Fruit fly (Drosophila melanogaster) whole organism, embryonic: ENCODE measurements around the gene RapGAP1.

Source experiments
- ATbp ChIP-seq: fragments of 200-800 bp; sonication (Bioruptor generic); optimal IDR thresholded peaks from 2 replicates; lab custom pipeline; 2017; ENCODE audit warnings: missing biosample characterization, mild to moderate bottlenecking, missing genetic modification characterization, missing genetic modification reagents
- Aef1 ChIP-seq: fragments of 200-800 bp; sonication (Bioruptor generic); IDR thresholded peaks from 3 replicates; pipeline ENCODE4 v1.3.6; 2022; ENCODE audit warnings: missing biosample characterization, missing genetic modification characterization
- Asciz ChIP-seq: fragments of 200-800 bp; sonication (Bioruptor generic); optimal IDR thresholded peaks from 2 replicates; lab custom pipeline; 2017; ENCODE audit warnings: missing biosample characterization, mild to moderate bottlenecking, missing genetic modification characterization, missing genetic modification reagents
- CG10979 ChIP-seq: fragments of 200-800 bp; sonication (Bioruptor generic); optimal IDR thresholded peaks from 2 replicates; lab custom pipeline; 2018; ENCODE audit warnings: missing biosample characterization, mild to moderate bottlenecking, missing genetic modification characterization, moderate library complexity
- CG12155 ChIP-seq: fragments of 200-800 bp; sonication (Bioruptor generic); optimal IDR thresholded peaks from 3 replicates; lab custom pipeline; 2016; ENCODE audit warnings: missing biosample characterization, missing genetic modification characterization
- CG13775 ChIP-seq: fragments of 200-800 bp; sonication (Bioruptor generic); optimal IDR thresholded peaks from 3 replicates; lab custom pipeline; 2017; ENCODE audit warnings: missing biosample characterization, mild to moderate bottlenecking, missing genetic modification characterization
- CG14050 ChIP-seq: fragments of 200-800 bp; sonication (Bioruptor generic); IDR thresholded peaks from 3 replicates; pipeline ENCODE4 v1.3.6; 2022; ENCODE audit warnings: missing biosample characterization, missing genetic modification characterization
- CG14710 ChIP-seq: fragments of 200-800 bp; sonication (Bioruptor generic); optimal IDR thresholded peaks from 3 replicates; lab custom pipeline; 2019; ENCODE audit warnings: missing biosample characterization, mild to moderate bottlenecking, missing genetic modification characterization, moderate library complexity
- CG17359 ChIP-seq: fragments of 200-800 bp; sonication (Bioruptor generic); optimal IDR thresholded peaks from 3 replicates; lab custom pipeline; 2018; ENCODE audit warnings: missing biosample characterization, mild to moderate bottlenecking, missing genetic modification characterization, moderate library complexity
- CG1792 ChIP-seq: fragments of 200-800 bp; sonication (Bioruptor generic); optimal IDR thresholded peaks from 2 replicates; lab custom pipeline; 2016; ENCODE audit warnings: missing biosample characterization, missing genetic modification characterization
- CG18599 ChIP-seq: fragments of 200-800 bp; sonication (Bioruptor generic); optimal IDR thresholded peaks from 3 replicates; lab custom pipeline; 2017; ENCODE audit warnings: missing biosample characterization, missing genetic modification characterization, mild to moderate bottlenecking, moderate library complexity, missing genetic modification reagents
- CG18619 ChIP-seq: fragments of 200-800 bp; sonication (Bioruptor generic); optimal IDR thresholded peaks from 3 replicates; lab custom pipeline; 2017; ENCODE audit warnings: missing biosample characterization, mild to moderate bottlenecking, missing genetic modification characterization
- CG2120 ChIP-seq: fragments of 200-800 bp; sonication (Bioruptor generic); optimal IDR thresholded peaks from 3 replicates; lab custom pipeline; 2016; ENCODE audit warnings: missing biosample characterization, missing genetic modification characterization
- CG31224 ChIP-seq: fragments of 200-800 bp; sonication (Bioruptor generic); IDR thresholded peaks from 2 replicates; pipeline ENCODE4 v1.3.6; 2022; ENCODE audit warnings: missing biosample characterization, missing genetic modification characterization
- CG31365 ChIP-seq: fragments of 200-800 bp; sonication (Bioruptor generic); optimal IDR thresholded peaks from 2 replicates; lab custom pipeline; 2018; ENCODE audit warnings: missing biosample characterization, mild to moderate bottlenecking, missing genetic modification characterization
- CG31441 ChIP-seq: fragments of 200-800 bp; sonication (Bioruptor generic); IDR thresholded peaks from 2 replicates; pipeline ENCODE4 v1.3.6; 2022; ENCODE audit warnings: missing biosample characterization, missing genetic modification characterization
- CG3163 ChIP-seq: fragments of 200-800 bp; sonication (Bioruptor generic); optimal IDR thresholded peaks from 3 replicates; lab custom pipeline; 2016; ENCODE audit warnings: missing biosample characterization, missing genetic modification characterization
- CG3281 ChIP-seq: fragments of 200-800 bp; sonication (Bioruptor generic); optimal IDR thresholded peaks from 3 replicates; lab custom pipeline; 2017; ENCODE audit warnings: missing biosample characterization, mild to moderate bottlenecking, missing genetic modification characterization
- CG34376 ChIP-seq: fragments of 200-800 bp; sonication (Bioruptor generic); optimal IDR thresholded peaks from 2 replicates; lab custom pipeline; 2018; ENCODE audit warnings: missing biosample characterization, mild to moderate bottlenecking, missing genetic modification characterization
- CG3838 ChIP-seq: fragments of 200-800 bp; sonication (Bioruptor generic); optimal IDR thresholded peaks from 3 replicates; lab custom pipeline; 2016; ENCODE audit warnings: missing biosample characterization, missing genetic modification characterization
- CG6254 ChIP-seq: fragments of 200-800 bp; sonication (Bioruptor generic); optimal IDR thresholded peaks from 3 replicates; lab custom pipeline; 2017; ENCODE audit warnings: mild to moderate bottlenecking, missing biosample characterization, missing genetic modification reagents, missing genetic modification characterization
- CG8388 ChIP-seq: fragments of 200-800 bp; sonication (Bioruptor generic); optimal IDR thresholded peaks from 2 replicates; lab custom pipeline; 2019; ENCODE audit warnings: missing biosample characterization, mild to moderate bottlenecking, missing genetic modification characterization, moderate library complexity
- CG9437 ChIP-seq: fragments of 200-800 bp; sonication (Bioruptor generic); optimal IDR thresholded peaks from 2 replicates; lab custom pipeline; 2018; ENCODE audit warnings: missing biosample characterization, mild to moderate bottlenecking, missing genetic modification characterization
- CTCF ChIP-seq: fragments of 200-800 bp; sonication (Bioruptor generic); optimal IDR thresholded peaks from 2 replicates; lab custom pipeline; 2017; ENCODE audit warnings: missing biosample characterization, mild to moderate bottlenecking, missing genetic modification characterization, moderate library complexity
- Chrac-16 ChIP-seq: fragments of 200-800 bp; sonication (Bioruptor generic); optimal IDR thresholded peaks from 3 replicates; lab custom pipeline; 2016; ENCODE audit warnings: missing biosample characterization, missing genetic modification characterization
- Doc3 ChIP-seq: fragments of 200-800 bp; sonication (Bioruptor generic); IDR thresholded peaks from 3 replicates; pipeline ENCODE4 v1.3.6; 2022; ENCODE audit warnings: missing biosample characterization, missing genetic modification characterization; ENCODE audit not compliant: partially characterized antibody
- Hey ChIP-seq: fragments of 200-800 bp; sonication (Bioruptor generic); optimal IDR thresholded peaks from 3 replicates; lab custom pipeline; 2018; ENCODE audit warnings: missing biosample characterization, mild to moderate bottlenecking, missing genetic modification characterization
- Jarid2 ChIP-seq: fragments of 200-800 bp; sonication (Bioruptor generic); optimal IDR thresholded peaks from 3 replicates; lab custom pipeline; 2017; ENCODE audit warnings: mild to moderate bottlenecking, missing biosample characterization, missing genetic modification reagents, missing genetic modification characterization
- Lpt ChIP-seq: fragments of >200 bp; optimal IDR thresholded peaks from 2 replicates; lab custom pipeline; 2018; ENCODE audit warnings: missing biosample characterization, missing genetic modification characterization
- Optix ChIP-seq: fragments of 200-800 bp; sonication (Bioruptor generic); IDR thresholded peaks from 3 replicates; pipeline ENCODE4 v1.3.6; 2022; ENCODE audit warnings: missing biosample characterization, missing genetic modification characterization
- Pdp1 ChIP-seq, 2 experiments: fragments of 200-800 bp; sonication (Bioruptor generic); optimal IDR thresholded peaks; 3 replicates each; lab custom pipeline; 2016; ENCODE audit warnings: missing biosample characterization in 2 of 2, missing genetic modification characterization in 2 of 2, mild to moderate bottlenecking in 1 of 2, moderate library complexity in 1 of 2
- az2 ChIP-seq: fragments of 200-800 bp; sonication (Bioruptor generic); optimal IDR thresholded peaks from 3 replicates; lab custom pipeline; 2016; ENCODE audit warnings: missing biosample characterization, missing genetic modification characterization
- cas ChIP-seq: fragments of 200-800 bp; sonication (Bioruptor generic); IDR thresholded peaks from 2 replicates; pipeline ENCODE4 v1.3.6; 2022; ENCODE audit warnings: missing biosample characterization, missing genetic modification characterization
- dysf ChIP-seq: fragments of 200-800 bp; sonication (Bioruptor generic); IDR thresholded peaks from 3 replicates; pipeline ENCODE4 v1.3.6; 2022; ENCODE audit warnings: missing biosample characterization, missing genetic modification characterization
- en ChIP-seq: fragments of 200-800 bp; sonication (Bioruptor generic); optimal IDR thresholded peaks from 2 replicates; lab custom pipeline; 2016; ENCODE audit warnings: missing biosample characterization, missing genetic modification characterization
- fd3F ChIP-seq: fragments of 200-800 bp; sonication (Bioruptor generic); optimal IDR thresholded peaks from 2 replicates; lab custom pipeline; 2018; ENCODE audit warnings: missing biosample characterization, mild to moderate bottlenecking, missing genetic modification characterization, moderate library complexity
- gcm ChIP-seq: fragments of 200-800 bp; sonication (Bioruptor generic); optimal IDR thresholded peaks from 2 replicates; lab custom pipeline; 2019; ENCODE audit warnings: missing biosample characterization, mild to moderate bottlenecking, missing genetic modification characterization, moderate library complexity
- gem ChIP-seq: fragments of 200-800 bp; sonication (Bioruptor generic); optimal IDR thresholded peaks from 2 replicates; lab custom pipeline; 2019; ENCODE audit warnings: missing biosample characterization, mild to moderate bottlenecking, missing genetic modification characterization, moderate library complexity
- kah ChIP-seq: fragments of 200-800 bp; sonication (Bioruptor generic); optimal IDR thresholded peaks from 2 replicates; lab custom pipeline; 2018; ENCODE audit warnings: missing biosample characterization, mild to moderate bottlenecking, missing genetic modification characterization
- lmd ChIP-seq: fragments of 200-800 bp; sonication (Bioruptor generic); IDR thresholded peaks from 2 replicates; pipeline ENCODE4 v1.3.6; 2022; ENCODE audit warnings: missing biosample characterization, missing genetic modification characterization
- mam ChIP-seq: fragments of 200-800 bp; sonication (Bioruptor generic); optimal IDR thresholded peaks from 3 replicates; lab custom pipeline; 2016; ENCODE audit warnings: missing biosample characterization, missing genetic modification characterization
- peb ChIP-seq: fragments of 200-800 bp; sonication (Bioruptor generic); IDR thresholded peaks from 2 replicates; pipeline ENCODE4 v1.3.6; 2022; ENCODE audit warnings: missing biosample characterization, missing genetic modification characterization
- pzg ChIP-seq: fragments of 200-800 bp; sonication (Bioruptor generic); optimal IDR thresholded peaks from 3 replicates; lab custom pipeline; 2018; ENCODE audit warnings: missing biosample characterization, mild to moderate bottlenecking, missing genetic modification characterization, moderate library complexity
- scrt ChIP-seq: fragments of 200-800 bp; sonication (Bioruptor generic); optimal IDR thresholded peaks from 2 replicates; lab custom pipeline; 2018; ENCODE audit warnings: missing biosample characterization, mild to moderate bottlenecking, missing genetic modification characterization, moderate library complexity
- sd ChIP-seq: fragments of 200-800 bp; sonication (Bioruptor generic); optimal IDR thresholded peaks from 3 replicates; lab custom pipeline; 2018; ENCODE audit warnings: missing biosample characterization, mild to moderate bottlenecking, missing genetic modification characterization, moderate library complexity
- sens-2 ChIP-seq: fragments of 200-800 bp; sonication (Bioruptor generic); IDR thresholded peaks from 2 replicates; pipeline ENCODE4 v1.3.6; 2022; ENCODE audit warnings: missing biosample characterization, missing genetic modification characterization
- unpg ChIP-seq: fragments of 200-800 bp; sonication (Bioruptor generic); optimal IDR thresholded peaks from 3 replicates; lab custom pipeline; 2018; ENCODE audit warnings: missing biosample characterization, mild to moderate bottlenecking, missing genetic modification characterization, moderate library complexity
- yki ChIP-seq: fragments of >200 bp; optimal IDR thresholded peaks from 3 replicates; lab custom pipeline; 2018
- zfh2 ChIP-seq: fragments of 200-800 bp; sonication (Bioruptor generic); optimal IDR thresholded peaks from 2 replicates; lab custom pipeline; 2016; ENCODE audit warnings: missing biosample characterization, missing genetic modification characterization

Gene RapGAP1

DNA sequence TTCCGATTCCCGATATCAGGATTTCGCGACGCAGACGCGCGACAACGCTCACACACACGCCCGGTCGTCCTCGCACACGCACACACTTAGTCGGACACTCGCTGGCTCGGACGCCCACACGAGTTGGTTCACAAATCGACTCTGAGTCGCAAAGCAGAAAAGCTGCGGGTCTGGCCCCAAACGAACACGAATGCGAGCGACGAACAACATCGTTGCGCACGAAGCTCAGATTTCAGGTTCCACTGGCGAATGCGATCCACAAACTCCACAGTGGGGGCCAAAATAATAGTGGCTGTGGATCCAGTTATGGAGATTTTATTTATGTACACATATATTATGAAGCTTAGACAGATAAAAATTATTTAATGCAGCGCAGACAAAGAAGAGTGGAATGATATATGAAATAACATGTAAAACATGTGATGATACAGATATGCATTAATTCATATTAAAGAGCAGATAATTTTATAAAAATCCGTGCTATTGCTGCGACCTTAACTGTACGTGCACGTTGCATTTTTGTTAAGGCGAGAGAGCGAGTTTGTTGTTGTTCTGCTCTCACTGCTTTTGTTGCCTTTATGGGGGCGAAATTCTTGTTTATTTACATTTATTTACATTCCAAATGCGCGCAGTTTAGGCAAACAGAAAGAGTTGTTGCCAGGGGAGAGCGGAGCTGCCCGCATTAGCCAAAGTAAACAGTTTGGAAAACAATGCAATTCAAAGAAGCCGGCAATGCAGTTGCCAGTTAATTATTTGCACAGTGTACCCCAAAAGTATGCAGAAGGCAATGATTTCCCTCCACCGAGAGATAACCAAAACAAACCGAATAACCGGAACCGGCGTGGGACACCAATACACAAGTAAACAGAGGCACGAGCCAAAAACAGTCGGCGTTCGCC lies 2.1 kb downstream of the RapGAP1 start (continued):
- TF ChIP-seq lmd (GFP tag; lab: Robert Waterston, UW) (peak; percentile 86), peb (GFP tag; lab: Robert Waterston, UW) (peak; percentile 76), Optix (GFP tag; lab: Robert Waterston, UW) (peak; percentile 54; the same call in 1 of the 3 replicates), Chrac-16 (GFP tag; lab: Kevin White, UChicago) (no peak), Aef1 (GFP tag; lab: Robert Waterston, UW) (peak; percentile 47; the same call in 1 of the 3 replicates), dysf (GFP tag; lab: Robert Waterston, UW) (peak; percentile 86), sens-2 (GFP tag; lab: Robert Waterston, UW) (peak; percentile 60), zfh2 (GFP tag; lab: Kevin White, UChicago) (no peak), CG9437 (peak; percentile 5), CG14710 (tag; lab: Kevin White, UChicago) (peak; percentile 92), CG8388 (GFP tag; lab: Kevin White, UChicago) (peak; percentile 61), yki (lab: Kevin White, UChicago) (peak; percentile 40), CTCF (GFP tag; lab: Kevin White, UChicago) (peak; percentile 41), CG10979 (tag; lab: Kevin White, UChicago) (peak; percentile 97), cas (GFP tag; lab: Robert Waterston, UW) (peak; percentile 44; the same call in 1 of the 2 replicates), fd3F (GFP tag; lab: Kevin White, UChicago) (peak; percentile 66), Lpt (GFP tag; lab: Kevin White, UChicago) (no peak), Asciz (GFP tag; lab: Kevin White, UChicago) (peak; percentile 89), CG3281 (GFP tag; lab: Kevin White, UChicago) (peak; percentile 73), Pdp1 (GFP tag; optimal IDR thresholded peaks at IDR 0.05; lab: Kevin White, UChicago) (peak; percentile 80 to 82), ATbp (GFP tag; lab: Kevin White, UChicago) (peak; percentile 90), kah (GFP tag; lab: Kevin White, UChicago) (peak; percentile 72), CG34376 (peak; percentile 49), Jarid2 (GFP tag; lab: Kevin White, UChicago) (peak; percentile 92), mam (GFP tag; lab: Kevin White, UChicago) (peak; percentile 60), en (GFP tag; lab: Kevin White, UChicago) (peak; percentile 74), pzg (GFP tag; lab: Kevin White, UChicago) (no peak), az2 (GFP tag; lab: Kevin White, UChicago) (peak; percentile 84), CG14050 (peak; percentile 54; the same call in 2 of the 3 replicates), CG31224 (no peak), unpg (GFP tag; lab: Kevin White, UChicago) (peak; percentile 94), Hey (tag; lab: Kevin White, UChicago) (peak; percentile 57), CG3838 (GFP tag; lab: Kevin White, UChicago) (peak; percentile 75), sd (tag; lab: Kevin White, UChicago) (peak; percentile 78), CG31441 (GFP tag; lab: Robert Waterston, UW) (peak; percentile 96), CG6254 (GFP tag; lab: Kevin White, UChicago) (peak; percentile 90), CG1792 (GFP tag; lab: Kevin White, UChicago) (peak; percentile 67), CG17359 (tag; lab: Kevin White, UChicago) (peak; percentile 89), gem (tag; lab: Kevin White, UChicago) (peak; percentile 63), CG12155 (GFP tag; lab: Kevin White, UChicago) (no peak), Doc3 (GFP tag; lab: Robert Waterston, UW) (no peak), gcm (GFP tag; lab: Kevin White, UChicago) (peak; percentile 80), CG13775 (peak; percentile 69), CG18599 (peak; percentile 84), CG31365 (peak; percentile 51), CG2120 (no peak), scrt (GFP tag; lab: Kevin White, UChicago) (peak; percentile 73), CG3163 (GFP tag; lab: Kevin White, UChicago) (peak; percentile 23), CG18619 (GFP tag; lab: Kevin White, UChicago) (peak; percentile 65)
